Worm (Caenorhabditis elegans): ENCODE data around the gene C54E10.6.

DNA sequence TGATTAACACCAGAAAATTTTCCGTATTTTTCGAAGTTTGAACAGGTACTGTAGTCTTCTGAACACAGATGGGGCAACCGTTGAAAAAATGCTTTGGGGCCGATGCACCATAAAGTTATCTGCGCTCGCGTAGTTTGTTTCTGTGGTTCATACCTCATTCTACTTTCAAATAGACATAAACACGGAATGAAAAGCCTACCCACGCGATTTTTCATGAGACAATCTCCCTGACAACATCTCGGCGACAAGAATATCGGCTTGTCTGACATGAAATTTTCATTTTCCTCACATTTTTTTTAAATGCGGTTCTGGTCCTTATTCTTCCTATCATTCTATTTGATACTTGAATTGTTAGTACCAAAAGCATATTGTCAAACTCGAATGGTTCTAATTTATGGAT is 35.8 kb downstream of the C54E10.6 start, which contains the start of gene clec-257:
- TF ChIP-seq dpl-1 (GFP tag; optimal IDR thresholded peaks at IDR 0.05) (no peak), skn-1 (tag; optimal IDR thresholded peaks at IDR 0.05) (no peak), ctbp-1 (GFP tag; IDR thresholded peaks at IDR 0.05) (no peak), jun-1 (tag; optimal IDR thresholded peaks at IDR 0.05) (no peak), unc-39 (tag; optimal IDR thresholded peaks at IDR 0.05) (no peak), fkh-10 (GFP tag; optimal IDR thresholded peaks at IDR 0.05) (no peak), nhr-11 (tag; optimal IDR thresholded peaks at IDR 0.05) (no peak), ZK546.5 (tag; optimal IDR thresholded peaks at IDR 0.05) (no peak), ceh-82 (tag; optimal IDR thresholded peaks at IDR 0.05) (no peak), aly-2 (tag; optimal IDR thresholded peaks at IDR 0.05) (no peak), R02D3.7 (tag; optimal IDR thresholded peaks at IDR 0.05) (no peak)

Data from whole organism, L4 larva.